Fruit fly (Drosophila melanogaster) whole organism, embryonic: ENCODE measurements around the gene Polr2G.

Experiments
- Abd-B ChIP-seq: fragments of 200-800 bp; sonication (Bioruptor generic); optimal IDR thresholded peaks from 2 replicates; lab custom pipeline; 2018; ENCODE audit warnings: missing biosample characterization, mild to moderate bottlenecking, missing genetic modification characterization, moderate library complexity
- Bgb ChIP-seq: fragments of 200-800 bp; sonication (Bioruptor generic); IDR thresholded peaks from 2 replicates; pipeline ENCODE4 v1.3.6; 2022; ENCODE audit warnings: missing biosample characterization, missing genetic modification characterization; ENCODE audit not compliant: partially characterized antibody
- C15 ChIP-seq: fragments of 200-800 bp; sonication (Bioruptor generic); IDR thresholded peaks from 3 replicates; pipeline ENCODE4 v1.3.6; 2022; ENCODE audit warnings: missing biosample characterization, missing genetic modification characterization
- CG1024 ChIP-seq: fragments of 200-800 bp; sonication (Bioruptor generic); IDR thresholded peaks from 2 replicates; pipeline ENCODE4 v1.3.6; 2022; ENCODE audit warnings: missing biosample characterization, missing genetic modification characterization
- CG10267 ChIP-seq: fragments of 200-800 bp; sonication (Bioruptor generic); optimal IDR thresholded peaks from 2 replicates; lab custom pipeline; 2018; ENCODE audit warnings: missing biosample characterization, mild to moderate bottlenecking, missing genetic modification characterization, moderate library complexity
- CG11093 ChIP-seq: fragments of 200-800 bp; sonication (Bioruptor generic); IDR thresholded peaks from 3 replicates; pipeline ENCODE4 v1.3.6; 2022; ENCODE audit warnings: missing biosample characterization, missing genetic modification characterization
- CG11560 ChIP-seq: fragments of 200-800 bp; sonication (Bioruptor generic); IDR thresholded peaks from 3 replicates; pipeline ENCODE4 v1.3.6; 2022; ENCODE audit warnings: missing biosample characterization, missing genetic modification characterization
- CG12942 ChIP-seq: fragments of 200-800 bp; sonication (Bioruptor generic); optimal IDR thresholded peaks from 3 replicates; lab custom pipeline; 2016; ENCODE audit warnings: missing biosample characterization, missing genetic modification characterization
- CG14014 ChIP-seq: fragments of 200-800 bp; sonication (Bioruptor generic); IDR thresholded peaks from 2 replicates; pipeline ENCODE4 v1.3.6; 2022; ENCODE audit warnings: missing biosample characterization, missing genetic modification characterization
- CG14965 ChIP-seq: fragments of 200-800 bp; sonication (Bioruptor generic); optimal IDR thresholded peaks from 2 replicates; lab custom pipeline; 2016; ENCODE audit warnings: missing biosample characterization, missing genetic modification characterization, borderline replicate concordance
- CG15269 ChIP-seq: fragments of 200-800 bp; sonication (Bioruptor generic); optimal IDR thresholded peaks from 2 replicates; lab custom pipeline; 2018; ENCODE audit warnings: missing biosample characterization, mild to moderate bottlenecking, missing genetic modification characterization, moderate library complexity
- CG16779 ChIP-seq: fragments of 200-800 bp; sonication (Bioruptor generic); IDR thresholded peaks from 2 replicates; pipeline ENCODE4 v1.3.6; 2022; ENCODE audit warnings: missing biosample characterization, missing genetic modification characterization
- CG1792 ChIP-seq: fragments of 200-800 bp; sonication (Bioruptor generic); optimal IDR thresholded peaks from 2 replicates; lab custom pipeline; 2016; ENCODE audit warnings: missing biosample characterization, missing genetic modification characterization
- CG18764 ChIP-seq: fragments of 200-800 bp; sonication (Bioruptor generic); optimal IDR thresholded peaks from 3 replicates; lab custom pipeline; 2016; ENCODE audit warnings: missing biosample characterization, missing genetic modification characterization
- CG2129 ChIP-seq: fragments of 200-800 bp; sonication (Bioruptor generic); IDR thresholded peaks from 2 replicates; pipeline ENCODE4 v1.3.6; 2022; ENCODE audit warnings: missing biosample characterization, missing genetic modification characterization; ENCODE audit not compliant: partially characterized antibody
- CG2875 ChIP-seq: fragments of 200-800 bp; sonication (Bioruptor generic); optimal IDR thresholded peaks from 2 replicates; lab custom pipeline; 2017; ENCODE audit warnings: missing biosample characterization, mild to moderate bottlenecking, missing genetic modification characterization, missing genetic modification reagents
- CG4282 ChIP-seq: fragments of 200-800 bp; sonication (Bioruptor generic); optimal IDR thresholded peaks from 2 replicates; lab custom pipeline; 2016; ENCODE audit warnings: missing biosample characterization, missing genetic modification characterization
- CG7556 ChIP-seq: fragments of 200-800 bp; sonication (Bioruptor generic); optimal IDR thresholded peaks from 2 replicates; lab custom pipeline; 2017; ENCODE audit warnings: missing biosample characterization, mild to moderate bottlenecking, missing genetic modification characterization
- CG7839 ChIP-seq: fragments of 200-800 bp; sonication (Bioruptor generic); optimal IDR thresholded peaks from 3 replicates; lab custom pipeline; 2018; ENCODE audit warnings: missing biosample characterization, mild to moderate bottlenecking, missing genetic modification characterization, moderate library complexity
- CG8290 ChIP-seq, 3 experiments: fragments of 200-800 bp; sonication (Bioruptor generic); optimal IDR thresholded peaks; 2 replicates each; lab custom pipeline; 2016 to 2019; ENCODE audit warnings: missing biosample characterization in 3 of 3, missing genetic modification characterization in 3 of 3, mild to moderate bottlenecking in 2 of 3, moderate library complexity in 1 of 3
- CG9817 ChIP-seq: fragments of 200-800 bp; sonication (Bioruptor generic); optimal IDR thresholded peaks from 2 replicates; lab custom pipeline; 2018; ENCODE audit warnings: missing biosample characterization, mild to moderate bottlenecking, missing genetic modification characterization, moderate library complexity
- Chrac-16 ChIP-seq: fragments of 200-800 bp; sonication (Bioruptor generic); optimal IDR thresholded peaks from 3 replicates; lab custom pipeline; 2016; ENCODE audit warnings: missing biosample characterization, missing genetic modification characterization
- CkIIα-i1 ChIP-seq: fragments of 200-800 bp; sonication (Bioruptor generic); IDR thresholded peaks from 2 replicates; pipeline ENCODE4 v1.3.6; 2022; ENCODE audit warnings: missing biosample characterization, missing genetic modification characterization
- Dref ChIP-seq: fragments of 200-800 bp; sonication (Bioruptor generic); IDR thresholded peaks from 2 replicates; pipeline ENCODE4 v1.3.6; 2022; ENCODE audit warnings: missing biosample characterization, missing genetic modification characterization
- Elba2 ChIP-seq: fragments of 200-800 bp; sonication (Bioruptor generic); optimal IDR thresholded peaks from 3 replicates; lab custom pipeline; 2016; ENCODE audit warnings: missing biosample characterization, missing genetic modification characterization
- HLH4C ChIP-seq: fragments of 200-800 bp; sonication (Bioruptor generic); IDR thresholded peaks from 3 replicates; pipeline ENCODE4 v1.3.6; 2022; ENCODE audit warnings: missing biosample characterization, missing genetic modification characterization; ENCODE audit not compliant: partially characterized antibody
- HLH54F ChIP-seq: fragments of 200-800 bp; sonication (Bioruptor generic); optimal IDR thresholded peaks from 3 replicates; lab custom pipeline; 2016; ENCODE audit warnings: missing biosample characterization, missing genetic modification characterization
- Hand ChIP-seq: fragments of 200-800 bp; sonication (Bioruptor generic); optimal IDR thresholded peaks from 2 replicates; lab custom pipeline; 2017; ENCODE audit warnings: mild to moderate bottlenecking, missing biosample characterization, missing genetic modification reagents, missing genetic modification characterization
- Hmr ChIP-seq: fragments of 200-800 bp; sonication (Bioruptor generic); optimal IDR thresholded peaks from 3 replicates; lab custom pipeline; 2017; ENCODE audit warnings: mild to moderate bottlenecking, missing biosample characterization, missing genetic modification reagents, missing genetic modification characterization
- Lim3 ChIP-seq: fragments of 200-800 bp; sonication (Bioruptor generic); IDR thresholded peaks from 2 replicates; pipeline ENCODE4 v1.3.6; 2022; ENCODE audit warnings: missing biosample characterization, missing genetic modification characterization
- Myb ChIP-seq: fragments of 200-800 bp; sonication (Bioruptor generic); optimal IDR thresholded peaks from 2 replicates; lab custom pipeline; 2016; ENCODE audit warnings: missing biosample characterization, missing genetic modification characterization
- Neu2 ChIP-seq: fragments of 200-800 bp; sonication (Bioruptor generic); optimal IDR thresholded peaks from 3 replicates; lab custom pipeline; 2016; ENCODE audit warnings: missing biosample characterization, missing genetic modification characterization, borderline replicate concordance
- Nf-YC ChIP-seq: fragments of 200-800 bp; optimal IDR thresholded peaks from 3 replicates; lab custom pipeline; 2019; ENCODE audit warnings: missing biosample characterization, mild to moderate bottlenecking, missing genetic modification characterization, moderate library complexity
- Xrp1 ChIP-seq: fragments of 200-800 bp; sonication (Bioruptor generic); IDR thresholded peaks from 2 replicates; pipeline ENCODE4 v1.3.6; 2022; ENCODE audit warnings: missing biosample characterization, missing genetic modification characterization
- ara ChIP-seq: fragments of 200-800 bp; sonication (Bioruptor generic); IDR thresholded peaks from 2 replicates; pipeline ENCODE4 v1.3.6; 2022; ENCODE audit warnings: missing biosample characterization, missing genetic modification characterization
- ase ChIP-seq: fragments of 200-800 bp; sonication (Bioruptor generic); IDR thresholded peaks from 3 replicates; pipeline ENCODE4 v1.3.6; 2022; ENCODE audit warnings: missing biosample characterization, missing genetic modification characterization
- ato ChIP-seq: fragments of 200-800 bp; sonication (Bioruptor generic); IDR thresholded peaks from 2 replicates; pipeline ENCODE4 v1.3.6; 2022; ENCODE audit warnings: missing biosample characterization, missing genetic modification characterization; ENCODE audit not compliant: partially characterized antibody
- grn ChIP-seq: fragments of 200-800 bp; sonication (Bioruptor generic); optimal IDR thresholded peaks from 3 replicates; lab custom pipeline; 2017; ENCODE audit warnings: missing biosample characterization, missing genetic modification characterization
- gro ChIP-seq: fragments of 200-800 bp; sonication (Bioruptor generic); optimal IDR thresholded peaks from 2 replicates; lab custom pipeline; 2016; ENCODE audit warnings: missing biosample characterization, missing genetic modification characterization
- jigr1 ChIP-seq: fragments of 200-800 bp; sonication (Bioruptor generic); IDR thresholded peaks from 3 replicates; pipeline ENCODE4 v1.3.6; 2022; ENCODE audit warnings: missing biosample characterization, missing genetic modification characterization
- kay ChIP-seq: fragments of 200-800 bp; sonication (Bioruptor generic); optimal IDR thresholded peaks from 2 replicates; lab custom pipeline; 2016; ENCODE audit warnings: missing biosample characterization, missing genetic modification characterization
- pan ChIP-seq, 4 experiments: fragments of >200 bp in 3 of 4; fragments of 200-800 bp in 1 of 4; sonication (Bioruptor generic) in 1 of 4; optimal IDR thresholded peaks in 3 of 4; IDR thresholded peaks in 1 of 4; 2 replicates each; pipeline versions ENCODE4 v1.3.6 to Lab custom; 2017 to 2022; ENCODE audit warnings: missing biosample characterization in 2 of 4, missing genetic modification characterization in 2 of 4, mixed read lengths in 1 of 4
- repo ChIP-seq: fragments of 200-800 bp; sonication (Bioruptor generic); optimal IDR thresholded peaks from 2 replicates; lab custom pipeline; 2016; ENCODE audit warnings: missing biosample characterization, missing genetic modification characterization
- sob ChIP-seq: fragments of 200-800 bp; sonication (Bioruptor generic); IDR thresholded peaks from 2 replicates; pipeline ENCODE4 v1.3.6; 2022; ENCODE audit warnings: missing biosample characterization, missing genetic modification characterization
- tna ChIP-seq: fragments of 200-800 bp; sonication (Bioruptor generic); IDR thresholded peaks from 2 replicates; pipeline ENCODE4 v1.3.6; 2022; ENCODE audit warnings: missing biosample characterization, missing genetic modification characterization; ENCODE audit not compliant: partially characterized antibody
- toy ChIP-seq: fragments of 200-800 bp; sonication (Bioruptor generic); IDR thresholded peaks from 2 replicates; pipeline ENCODE4 v1.3.6; 2022; ENCODE audit warnings: missing biosample characterization, missing genetic modification characterization
- unpg ChIP-seq: fragments of 200-800 bp; sonication (Bioruptor generic); optimal IDR thresholded peaks from 3 replicates; lab custom pipeline; 2018; ENCODE audit warnings: missing biosample characterization, mild to moderate bottlenecking, missing genetic modification characterization, moderate library complexity

Gene Polr2G

dm6 chr3R:15208712-15209499 is 14.1 kb downstream of the Polr2G start, which contains the start of the genes Spn88Eb and Mau2 (continued):
- TF ChIP-seq Abd-B (GFP tag; lab: Kevin White, UChicago), result peak; percentile 63
- peak; percentile 23; the same call in 1 of the 2 replicates for TF ChIP-seq ato (GFP tag; lab: Robert Waterston, UW)
- TF ChIP-seq CG1024 (GFP tag; lab: Robert Waterston, UW), result peak; percentile 60
- TF ChIP-seq CG14965 (GFP tag; lab: Kevin White, UChicago), result no peak
- peak; percentile 48 for TF ChIP-seq CG18764 (GFP tag; lab: Kevin White, UChicago)
- TF ChIP-seq pan (optimal IDR thresholded peaks at IDR 0.05; lab: Kevin White, UChicago), result no peak
- TF ChIP-seq pan (GFP tag; optimal IDR thresholded peaks at IDR 0.05 in 1 of 2, IDR thresholded peaks at IDR 0.05 in 1 of 2), result peak in 1 of 2 experiments; percentile 72
- peak; percentile 43; the same call in 1 of the 2 replicates for TF ChIP-seq ara (GFP tag; lab: Robert Waterston, UW)
- TF ChIP-seq jigr1 (GFP tag; lab: Robert Waterston, UW), result no peak
- peak; percentile 94 for TF ChIP-seq CG10267 (tag; lab: Kevin White, UChicago)
- TF ChIP-seq CG1792, result no peak
- TF ChIP-seq CG2129 (GFP tag; lab: Robert Waterston, UW), result no peak; the same call in 1 of the 2 replicates
- peak; percentile 60 for TF ChIP-seq kay
- peak; percentile 78 for TF ChIP-seq Xrp1 (GFP tag; lab: Robert Waterston, UW)
- TF ChIP-seq Nf-YC (tag; lab: Kevin White, UChicago), result peak; percentile 67
- TF ChIP-seq Neu2 (GFP tag; lab: Kevin White, UChicago), result no peak
- TF ChIP-seq toy (GFP tag; lab: Robert Waterston, UW), result no peak; the same call in 1 of the 2 replicates
- peak; percentile 59 for TF ChIP-seq CG7556 (GFP tag; lab: Kevin White, UChicago)
- peak; percentile 55 for TF ChIP-seq CG8290 (GFP tag; optimal IDR thresholded peaks at IDR 0.05; lab: Kevin White, UChicago)
- peak in 1 of 2 experiments; percentile 53 for TF ChIP-seq CG8290 (tag; optimal IDR thresholded peaks at IDR 0.05; lab: Kevin White, UChicago)
- peak; percentile 52 for TF ChIP-seq CG4282 (GFP tag; lab: Kevin White, UChicago)
- TF ChIP-seq CG15269, result no peak
- TF ChIP-seq Hmr (GFP tag; lab: Kevin White, UChicago), result no peak
- TF ChIP-seq gro (GFP tag; lab: Kevin White, UChicago), result peak; percentile 78
- peak; percentile 94 for TF ChIP-seq sob
- peak; percentile 55 for TF ChIP-seq Myb
- TF ChIP-seq C15, result no peak
- TF ChIP-seq CG7839 (tag; lab: Kevin White, UChicago), result no peak
- TF ChIP-seq Dref (GFP tag; lab: Robert Waterston, UW), result peak; percentile 73
- TF ChIP-seq ase (GFP tag; lab: Robert Waterston, UW), result peak; percentile 42; the same call in 1 of the 3 replicates
- no peak for TF ChIP-seq grn (GFP tag; lab: Kevin White, UChicago)
- TF ChIP-seq CG2875, result no peak
- peak; percentile 61 for TF ChIP-seq CG12942
- peak; percentile 36 for TF ChIP-seq CG14014
- no peak for TF ChIP-seq Lim3 (GFP tag; lab: Robert Waterston, UW)
- TF ChIP-seq Chrac-16 (GFP tag; lab: Kevin White, UChicago), result peak; percentile 65
- TF ChIP-seq CG16779 (GFP tag; lab: Robert Waterston, UW), result 0 out of 2 replicates have a peak, but pooled peaks have one; percentile 38
- peak; percentile 71 for TF ChIP-seq CG9817 (tag; lab: Kevin White, UChicago)
- TF ChIP-seq Bgb, result peak; percentile 79
- TF ChIP-seq CG11093 (GFP tag; lab: Robert Waterston, UW), result no peak; the same call in 2 of the 3 replicates
- peak; percentile 64 for TF ChIP-seq HLH54F
- peak; percentile 47 for TF ChIP-seq Elba2 (GFP tag; lab: Kevin White, UChicago)
- TF ChIP-seq unpg, result no peak
- no peak for TF ChIP-seq Hand (GFP tag; lab: Kevin White, UChicago)
- TF ChIP-seq repo (GFP tag; lab: Kevin White, UChicago), result peak; percentile 23
- 0 out of 3 replicates have a peak, but pooled peaks have one; percentile 47 for TF ChIP-seq CG11560 (tag; lab: Robert Waterston, UW)
- peak; percentile 64 for TF ChIP-seq HLH4C
- TF ChIP-seq CkIIα-i1 (GFP tag; lab: Robert Waterston, UW), result no peak
- TF ChIP-seq tna, result peak; percentile 39; the same call in 1 of the 2 replicates
